Worm (Caenorhabditis elegans): Measurements from ENCODE around the gene suca-1.

DNA sequence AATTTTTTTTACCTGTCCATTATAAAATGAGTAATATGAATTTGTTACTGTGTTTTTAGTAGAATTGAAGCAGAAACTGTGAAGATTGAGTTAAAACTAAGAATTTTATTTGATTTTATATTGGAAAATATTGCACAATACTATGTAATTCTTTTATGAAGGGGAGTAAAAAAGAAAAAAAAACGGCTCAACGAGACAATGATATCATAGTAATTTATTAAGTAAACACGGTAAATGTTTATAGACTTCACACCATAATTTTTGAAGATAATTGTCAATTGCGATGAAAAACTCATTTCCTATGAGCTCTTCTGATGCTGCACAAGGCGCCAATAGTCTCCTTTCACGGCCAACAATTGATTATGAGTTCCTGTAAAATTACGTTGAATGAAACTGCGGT lies 40.7 kb downstream of the suca-1 start, which contains the start of gene pgp-5:
- no peak for TF ChIP-seq nhr-12 (tag; optimal IDR thresholded peaks at IDR 0.05)
- no peak for TF ChIP-seq nhr-11 (tag; optimal IDR thresholded peaks at IDR 0.05)
- TF ChIP-seq mbf-1 (tag; optimal IDR thresholded peaks at IDR 0.05): no peak
- TF ChIP-seq ama-1 (optimal IDR thresholded peaks at IDR 0.05): no peak
- TF ChIP-seq nhr-237 (tag; optimal IDR thresholded peaks at IDR 0.05): no peak
